Worm (Caenorhabditis elegans) whole organism, dauer: ENCODE results near the gene chil-8.

ENCODE experiments used
- unc-62 ChIP-seq: sonication (generic microtip); optimal IDR thresholded peaks from 2 replicates; lab custom pipeline; 2017; ENCODE audit warnings: missing biosample characterization, missing genetic modification reagents, missing genetic modification characterization

The chil-8 gene

ce11 chrII:9872961-9873360 lies at the start of gene chil-8:
chil-8 (minus strand) TSS chrII:9873061.
- no peak for TF ChIP-seq unc-62

- TF ChIP-seq unc-62: no peak
Observed at ce11 chrII:9921622-9922269, 48.9 kb upstream of the chil-8 start, which contains the start of gene C05C10.2. C05C10.2 (plus strand) TSS chrII:9922219.

ce11 chrII:9920468-9920867 lies 47.6 kb upstream of the chil-8 start, which contains the start of gene pho-10:
pho-10 (minus strand) TSS chrII:9920568.
- TF ChIP-seq unc-62: no peak

ce11 chrII:9917904-9918303 lies 45.0 kb upstream of the chil-8 start, which contains the start of gene C05C10.8:
C05C10.8 (minus strand) TSS chrII:9918004.
- TF ChIP-seq unc-62: no peak

- no peak for TF ChIP-seq unc-62
Observed at ce11 chrII:9916177-9916576, 43.3 kb upstream of the chil-8 start, which contains the start of gene F26C11.4. F26C11.4 (minus strand) TSS chrII:9916277.

- TF ChIP-seq unc-62: no peak
Observed at ce11 chrII:9914999-9915398, 42.1 kb upstream of the chil-8 start, which contains the start of gene F26C11.3. F26C11.3 (minus strand) TSS chrII:9915099.

- TF ChIP-seq unc-62: no peak
Observed at ce11 chrII:9904459-9904858, 31.6 kb upstream of the chil-8 start.

ce11 chrII:9900276-9900675 lies 27.4 kb upstream of the chil-8 start, which contains the start of gene unc-4:
unc-4 (minus strand) TSS chrII:9900376.
- TF ChIP-seq unc-62: no peak

- no peak for TF ChIP-seq unc-62
Observed at ce11 chrII:9898744-9899143, 25.9 kb upstream of the chil-8 start.

- no peak for TF ChIP-seq unc-62
Observed at ce11 chrII:9895173-9895572, 22.3 kb upstream of the chil-8 start.

ce11 chrII:9894435-9894834 lies 21.6 kb upstream of the chil-8 start, which contains the start of gene F26C11.1:
F26C11.1 (plus strand) TSS chrII:9894735.
- TF ChIP-seq unc-62: no peak

ce11 chrII:9892409-9892808 lies 19.5 kb upstream of the chil-8 start, which contains the start of gene C08H9.16:
C08H9.16 (plus strand) TSS chrII:9892778.
- no peak for TF ChIP-seq unc-62

ce11 chrII:9891823-9892222 lies 19.0 kb upstream of the chil-8 start:
- no peak for TF ChIP-seq unc-62

ce11 chrII:9891031-9891689 lies 18.3 kb upstream of the chil-8 start, which contains the start of gene vgln-1:
vgln-1 (minus strand) TSS chrII:9891081.
- TF ChIP-seq unc-62: no peak

ce11 chrII:9888549-9888948 lies 15.7 kb upstream of the chil-8 start:
- TF ChIP-seq unc-62: no peak

ce11 chrII:9886216-9886615 lies 13.4 kb upstream of the chil-8 start, which contains the start of gene algn-8:
algn-8 (minus strand) TSS chrII:9886442.
- no peak for TF ChIP-seq unc-62

- no peak for TF ChIP-seq unc-62
Observed at ce11 chrII:9880826-9881225, 8.0 kb upstream of the chil-8 start, which contains the start of gene C08H9.15. C08H9.15 (plus strand) TSS chrII:9881193.

- no peak for TF ChIP-seq unc-62
Observed at ce11 chrII:9879815-9880214, 7.0 kb upstream of the chil-8 start.
